Worm (Caenorhabditis elegans) whole organism, young adult: ENCODE data around the gene C23H5.11.

Experiments used
- C06A6.2 ChIP-seq: fragments of 200-800 bp; sonication (Bioruptor generic); conservative IDR thresholded peaks from 2 replicates; pipeline ENCODE4 v1.3.6; 2022; ENCODE audit warnings: missing genetic modification characterization, missing compliant biosample characterization
- Y79H2A.3 ChIP-seq: fragments of 200-800 bp; sonication (Bioruptor generic); conservative IDR thresholded peaks from 2 replicates; pipeline ENCODE4 v1.3.6; 2022; ENCODE audit warnings: missing genetic modification reagents, missing genetic modification characterization, missing compliant biosample characterization
- aptf-2 ChIP-seq: fragments of 200-800 bp; sonication (Bioruptor generic); conservative IDR thresholded peaks from 2 replicates; pipeline ENCODE4 v1.3.6; 2022; ENCODE audit warnings: missing genetic modification reagents, missing genetic modification characterization, missing compliant biosample characterization
- bed-1 ChIP-seq: fragments of 200-800 bp; sonication (Bioruptor generic); IDR thresholded peaks from 2 replicates; pipeline ENCODE4 v1.3.6; 2022; ENCODE audit warnings: missing genetic modification reagents, missing genetic modification characterization, missing compliant biosample characterization
- ceh-100 ChIP-seq: fragments of 200-800 bp; sonication (Bioruptor generic); IDR thresholded peaks from 2 replicates; pipeline ENCODE4 v1.3.6; 2022; ENCODE audit warnings: missing genetic modification reagents, missing genetic modification characterization, missing compliant biosample characterization
- chd-7 ChIP-seq: sonication (generic microtip); optimal IDR thresholded peaks from 2 replicates; lab custom pipeline; 2016; ENCODE audit warnings: mild to moderate bottlenecking, missing genetic modification characterization, moderate library complexity, missing compliant biosample characterization
- dpl-1 ChIP-seq: fragments of 150-350 bp; optimal IDR thresholded peaks from 2 replicates; lab custom pipeline; 2014; ENCODE audit warnings: missing biosample characterization, missing genetic modification reagents, missing genetic modification characterization
- nfya-2 ChIP-seq: fragments of 200-800 bp; sonication (Bioruptor generic); IDR thresholded peaks from 2 replicates; pipeline ENCODE4 v1.3.6; 2022; ENCODE audit warnings: missing genetic modification reagents, missing genetic modification characterization, missing compliant biosample characterization
- sea-2 ChIP-seq: fragments of 200-800 bp; sonication (Bioruptor generic); IDR thresholded peaks from 2 replicates; pipeline ENCODE4 v1.3.6; 2022; ENCODE audit warnings: missing genetic modification characterization, missing compliant biosample characterization
- unc-62 ChIP-seq: fragments of 150-350 bp; optimal IDR thresholded peaks from 2 replicates; lab custom pipeline; 2014; ENCODE audit warnings: missing biosample characterization, missing genetic modification reagents, missing genetic modification characterization
- zim-3 ChIP-seq: sonication (generic microtip); optimal IDR thresholded peaks from 2 replicates; lab custom pipeline; 2017; ENCODE audit warnings: mild to moderate bottlenecking, missing genetic modification characterization, moderate library complexity, missing compliant biosample characterization

DNA sequence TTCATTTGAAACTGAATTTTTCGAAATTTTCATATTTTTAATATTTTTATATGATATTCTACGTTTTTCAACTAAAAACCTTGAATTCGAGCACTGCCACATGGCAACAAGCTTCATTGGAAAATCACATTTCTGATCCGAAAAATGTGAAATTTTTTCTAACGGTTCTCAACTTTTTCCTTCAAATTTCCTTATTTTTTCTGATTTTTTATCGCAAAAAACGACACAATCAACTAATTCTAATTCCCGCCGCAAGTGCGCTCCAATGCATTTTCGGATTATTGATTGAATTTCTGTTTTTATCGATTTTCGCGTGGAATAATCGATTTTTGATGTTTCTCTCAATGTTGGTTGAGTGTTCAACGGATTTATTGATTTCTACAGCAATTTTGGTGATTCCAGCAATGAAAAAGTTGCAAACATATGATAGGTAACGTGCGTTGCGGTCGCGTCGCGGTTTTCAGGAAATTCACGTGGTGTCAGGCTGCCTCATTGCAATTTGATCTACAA, 33.8 kb upstream of the C23H5.11 start, which contains the start of gene C23H5.12:
- no peak for TF ChIP-seq dpl-1 (GFP tag; lab: Kevin White, UChicago)
- TF ChIP-seq Y79H2A.3, result no peak
- no peak for TF ChIP-seq unc-62
- TF ChIP-seq zim-3 (tag; lab: Kevin White, UChicago), result no peak
- TF ChIP-seq bed-1 (GFP tag; lab: Robert Waterston, UW), result no peak
- TF ChIP-seq nfya-2 (GFP tag; lab: Robert Waterston, UW), result no peak
- no peak for TF ChIP-seq C06A6.2 (GFP tag; lab: Robert Waterston, UW)
- no peak for TF ChIP-seq ceh-100 (GFP tag; lab: Robert Waterston, UW)
- TF ChIP-seq aptf-2 (GFP tag; lab: Robert Waterston, UW), result no peak
- no peak for TF ChIP-seq sea-2 (GFP tag; lab: Robert Waterston, UW)
- TF ChIP-seq chd-7 (tag; lab: Kevin White, UChicago), result no peak
